Worm (Caenorhabditis elegans) whole organism, L3 larva: ENCODE results near the gene F47E1.2.

ENCODE experiments used
- ZK546.5 ChIP-seq: sonication (generic microtip); optimal IDR thresholded peaks from 2 replicates; lab custom pipeline; 2017; ENCODE audit warnings: missing biosample characterization, missing genetic modification characterization
- ceh-28 ChIP-seq: fragments of 150-350 bp; optimal IDR thresholded peaks from 2 replicates; lab custom pipeline; 2014; ENCODE audit warnings: missing biosample characterization, missing genetic modification reagents, missing genetic modification characterization
- ceh-82 ChIP-seq: fragments of 150-350 bp; optimal IDR thresholded peaks from 2 replicates; lab custom pipeline; 2014; ENCODE audit warnings: missing biosample characterization, missing genetic modification characterization
- egl-5 ChIP-seq: fragments of 150-350 bp; optimal IDR thresholded peaks from 2 replicates; lab custom pipeline; 2017; ENCODE audit warnings: missing biosample characterization, missing genetic modification reagents, missing genetic modification characterization, inconsistent platforms
- elt-2 ChIP-seq: sonication (generic microtip); optimal IDR thresholded peaks from 2 replicates; lab custom pipeline; 2016; ENCODE audit warnings: missing genetic modification reagents, mild to moderate bottlenecking, missing genetic modification characterization, missing compliant biosample characterization
- elt-3 ChIP-seq, 3 experiments: fragments of 150-350 bp in 1 of 3; sonication (generic microtip) in 2 of 3; optimal IDR thresholded peaks; 2 replicates in 2 of 3; 4 replicates in 1 of 3; lab custom pipeline; 2014 to 2017; ENCODE audit warnings: missing biosample characterization in 3 of 3, missing genetic modification characterization in 3 of 3
- eor-1 ChIP-seq, 2 experiments: fragments of 150-350 bp; optimal IDR thresholded peaks; 2 replicates each; lab custom pipeline; 2014 to 2018; ENCODE audit warnings: missing biosample characterization in 2 of 2, missing genetic modification characterization in 2 of 2
- fkh-10 ChIP-seq: sonication (generic microtip); optimal IDR thresholded peaks from 2 replicates; lab custom pipeline; 2017; ENCODE audit warnings: missing biosample characterization, missing genetic modification reagents, missing genetic modification characterization
- hmg-11 ChIP-seq: sonication (generic microtip); optimal IDR thresholded peaks from 2 replicates; lab custom pipeline; 2016; ENCODE audit warnings: missing genetic modification characterization, missing compliant biosample characterization
- lin-15B ChIP-seq: fragments of 150-350 bp; optimal IDR thresholded peaks from 2 replicates; lab custom pipeline; 2014; ENCODE audit warnings: missing biosample characterization, missing genetic modification characterization
- lin-39 ChIP-seq: fragments of 150-350 bp; optimal IDR thresholded peaks from 2 replicates; lab custom pipeline; 2018; ENCODE audit warnings: missing biosample characterization, missing genetic modification reagents, missing genetic modification characterization
- lsy-12 ChIP-seq: sonication (generic microtip); optimal IDR thresholded peaks from 2 replicates; lab custom pipeline; 2016; ENCODE audit warnings: mild to moderate bottlenecking, missing genetic modification characterization, missing compliant biosample characterization
- mml-1 ChIP-seq: fragments of 150-350 bp; sonication (generic microtip); optimal IDR thresholded peaks from 3 replicates; lab custom pipeline; 2014; ENCODE audit warnings: missing biosample characterization, missing genetic modification characterization
- nfya-1 ChIP-seq: sonication (generic microtip); optimal IDR thresholded peaks from 2 replicates; lab custom pipeline; 2017; ENCODE audit warnings: missing genetic modification characterization, mild to moderate bottlenecking, missing compliant biosample characterization, antibody characterized with exemption, moderate library complexity; ENCODE audit not compliant: insufficient read depth
- nhr-12 ChIP-seq: fragments of 150-350 bp; optimal IDR thresholded peaks from 2 replicates; lab custom pipeline; 2014; ENCODE audit warnings: missing biosample characterization, missing genetic modification characterization
- nhr-23 ChIP-seq: fragments of 150-350 bp; optimal IDR thresholded peaks from 2 replicates; lab custom pipeline; 2014; ENCODE audit warnings: missing biosample characterization, missing genetic modification reagents, missing genetic modification characterization
- nhr-25 ChIP-seq: sonication (generic microtip); optimal IDR thresholded peaks from 2 replicates; lab custom pipeline; 2017; ENCODE audit warnings: missing biosample characterization, missing genetic modification characterization
- nhr-43 ChIP-seq: sonication (generic microtip); optimal IDR thresholded peaks from 2 replicates; lab custom pipeline; 2016; ENCODE audit warnings: mild to moderate bottlenecking, missing genetic modification characterization, missing compliant biosample characterization; ENCODE audit not compliant: poor library complexity, severe bottlenecking
- nhr-67 ChIP-seq: fragments of 150-350 bp; optimal IDR thresholded peaks from 2 replicates; lab custom pipeline; 2014; ENCODE audit warnings: missing biosample characterization, missing genetic modification characterization
- nhr-76 ChIP-seq: fragments of 150-350 bp; sonication (generic microtip); optimal IDR thresholded peaks from 5 replicates; lab custom pipeline; 2014; ENCODE audit warnings: missing biosample characterization, missing genetic modification characterization
- pha-4 ChIP-seq: fragments of 150-350 bp; optimal IDR thresholded peaks from 2 replicates; lab custom pipeline; 2014; ENCODE audit warnings: missing biosample characterization, missing genetic modification reagents, missing genetic modification characterization
- pqm-1 ChIP-seq: fragments of 150-350 bp; optimal IDR thresholded peaks from 2 replicates; lab custom pipeline; 2017; ENCODE audit warnings: missing biosample characterization, missing genetic modification characterization, inconsistent platforms
- skn-1 ChIP-seq: fragments of 150-350 bp; optimal IDR thresholded peaks from 2 replicates; lab custom pipeline; 2014; ENCODE audit warnings: missing biosample characterization, missing genetic modification characterization
- snpc-4 ChIP-seq: fragments of 150-350 bp; optimal IDR thresholded peaks from 2 replicates; lab custom pipeline; 2014; ENCODE audit warnings: missing biosample characterization, missing genetic modification characterization
- unc-39 ChIP-seq: sonication (generic microtip); optimal IDR thresholded peaks from 4 replicates; lab custom pipeline; 2017; ENCODE audit warnings: missing biosample characterization, missing genetic modification characterization
- unc-62 ChIP-seq: fragments of 150-350 bp; sonication (generic microtip); optimal IDR thresholded peaks from 4 replicates; lab custom pipeline; 2014; ENCODE audit warnings: missing biosample characterization, missing genetic modification reagents, missing genetic modification characterization
- zag-1 ChIP-seq: fragments of 150-350 bp; optimal IDR thresholded peaks from 2 replicates; lab custom pipeline; 2014; ENCODE audit warnings: missing biosample characterization, missing genetic modification characterization
- ztf-4 ChIP-seq: fragments of 150-350 bp; optimal IDR thresholded peaks from 2 replicates; lab custom pipeline; 2014; ENCODE audit warnings: missing biosample characterization, missing genetic modification characterization

The F47E1.2 gene

ce11 chrX:9024270-9024669 lies 33.2 kb upstream of the F47E1.2 start:
- TF ChIP-seq nhr-43 (tag; lab: Kevin White, UChicago) (peak; percentile 72), elt-2 (tag; lab: Kevin White, UChicago) (peak; percentile 15), nhr-12 (tag; lab: Kevin White, UChicago) (no peak), pqm-1 (tag; lab: Kevin White, UChicago) (peak; percentile 1)

- TF ChIP-seq skn-1 (tag; lab: Kevin White, UChicago): no peak
- TF ChIP-seq eor-1 (tag; optimal IDR thresholded peaks at IDR 0.05; lab: Kevin White, UChicago): no peak
- TF ChIP-seq hmg-11: no peak
- TF ChIP-seq nhr-76 (tag; lab: Kevin White, UChicago): no peak
- no peak for TF ChIP-seq ZK546.5 (tag; lab: Kevin White, UChicago)
- TF ChIP-seq zag-1: no peak
- no peak for TF ChIP-seq ceh-28
- no peak for TF ChIP-seq nhr-12 (tag; lab: Kevin White, UChicago)
- TF ChIP-seq unc-39 (tag; lab: Kevin White, UChicago): no peak
- TF ChIP-seq, all 47 proteins: peak for 0
Observed at ce11 chrX:9025484-9025883, 32.0 kb upstream of the F47E1.2 start.

ce11 chrX:9027304-9027703 lies 30.1 kb upstream of the F47E1.2 start, which contains the start of gene T25B6.3:
T25B6.3 (plus strand) TSS chrX:9027604.
- no peak for TF ChIP-seq nhr-25 (tag; lab: Kevin White, UChicago)

ce11 chrX:9028909-9029520 lies 28.4 kb upstream of the F47E1.2 start, which contains the start of gene snf-12:
snf-12 (plus strand) TSS chrX:9029470.
- TF ChIP-seq hmg-11: no peak
- TF ChIP-seq lsy-12: no peak
- no peak for TF ChIP-seq mml-1 (tag; lab: Kevin White, UChicago)
- TF ChIP-seq nhr-23 (tag; lab: Kevin White, UChicago): peak; percentile 38
- peak; percentile 73 for TF ChIP-seq nhr-25 (tag; lab: Kevin White, UChicago)

ce11 chrX:9034310-9034709 lies 23.1 kb upstream of the F47E1.2 start, which contains the start of gene nep-22:
nep-22 (plus strand) TSS chrX:9034554.
- TF ChIP-seq pha-4 (tag; lab: Kevin White, UChicago) (no peak), unc-62 (GFP tag; lab: Kevin White, UChicago) (no peak), elt-3 (tag; optimal IDR thresholded peaks at IDR 0.05; lab: Kevin White, UChicago) (no peak), fkh-10 (GFP tag; lab: Kevin White, UChicago) (no peak), nhr-25 (tag; lab: Kevin White, UChicago) (no peak), pqm-1 (tag; lab: Kevin White, UChicago) (peak; percentile 40), lin-39 (tag; lab: Kevin White, UChicago) (no peak), egl-5 (tag; lab: Kevin White, UChicago) (no peak), snpc-4 (tag; lab: Kevin White, UChicago) (no peak), lin-15B (no peak), elt-2 (tag; lab: Kevin White, UChicago) (peak; percentile 80), ztf-4 (tag; lab: Kevin White, UChicago) (no peak), nhr-43 (tag; lab: Kevin White, UChicago) (no peak), nhr-23 (tag; lab: Kevin White, UChicago) (no peak), ceh-82 (tag; lab: Kevin White, UChicago) (no peak), nhr-76 (tag; lab: Kevin White, UChicago) (no peak), unc-39 (tag; lab: Kevin White, UChicago) (no peak), nfya-1 (no peak)
- TF ChIP-seq, all 47 proteins: peak for 2

ce11 chrX:9035142-9035541 lies 22.3 kb upstream of the F47E1.2 start:
- TF ChIP-seq skn-1 (tag; lab: Kevin White, UChicago): peak; percentile 74
- no peak for TF ChIP-seq nhr-67 (tag; lab: Kevin White, UChicago)
- peak; percentile 82 for TF ChIP-seq elt-2 (tag; lab: Kevin White, UChicago)
- TF ChIP-seq pqm-1 (tag; lab: Kevin White, UChicago): peak; percentile 80
- no peak for TF ChIP-seq mml-1 (tag; lab: Kevin White, UChicago)
